Worm (Caenorhabditis elegans) whole organism, L1 larva: ENCODE measurements around the gene brd-1.

Experiments used
- C04F5.9 ChIP-seq: sonication (generic microtip); optimal IDR thresholded peaks from 2 replicates; lab custom pipeline; 2016; ENCODE audit warnings: missing genetic modification characterization, missing compliant biosample characterization
- C16A3.4 ChIP-seq: fragments of 150-350 bp; optimal IDR thresholded peaks from 2 replicates; lab custom pipeline; 2014; ENCODE audit warnings: missing biosample characterization, missing genetic modification characterization
- aha-1 ChIP-seq: fragments of 150-350 bp; optimal IDR thresholded peaks from 2 replicates; lab custom pipeline; 2014; ENCODE audit warnings: missing biosample characterization, missing genetic modification characterization
- alr-1 ChIP-seq: fragments of 200-800 bp; sonication (Bioruptor generic); optimal IDR thresholded peaks from 2 replicates; lab custom pipeline; 2018; ENCODE audit warnings: borderline replicate concordance, mild to moderate bottlenecking, missing genetic modification characterization, missing compliant biosample characterization
- aly-2 ChIP-seq: fragments of 150-350 bp; optimal IDR thresholded peaks from 2 replicates; lab custom pipeline; 2014; ENCODE audit warnings: missing biosample characterization, missing genetic modification characterization
- ama-1 ChIP-seq: fragments of 150-350 bp; optimal IDR thresholded peaks from 2 replicates; lab custom pipeline; 2014
- blmp-1 ChIP-seq: fragments of 150-350 bp; optimal IDR thresholded peaks from 2 replicates; lab custom pipeline; 2014; ENCODE audit warnings: missing biosample characterization, missing genetic modification characterization
- ceh-88 ChIP-seq: fragments of 200-800 bp; sonication (Bioruptor generic); IDR thresholded peaks from 2 replicates; pipeline ENCODE4 v1.3.6; 2022; ENCODE audit warnings: missing genetic modification characterization, missing compliant biosample characterization
- ceh-90 ChIP-seq: sonication (generic microtip); optimal IDR thresholded peaks from 2 replicates; lab custom pipeline; 2016; ENCODE audit warnings: missing genetic modification characterization, missing compliant biosample characterization
- dpl-1 ChIP-seq, 3 experiments: fragments of 150-350 bp in 2 of 3; sonication (generic microtip) in 1 of 3; optimal IDR thresholded peaks; 2 replicates each; lab custom pipeline; 2014 to 2017; ENCODE audit warnings: missing biosample characterization in 3 of 3, missing genetic modification characterization in 3 of 3, missing genetic modification reagents in 3 of 3
- dsc-1 ChIP-seq: sonication (generic microtip); optimal IDR thresholded peaks from 2 replicates; lab custom pipeline; 2016; ENCODE audit warnings: mild to moderate bottlenecking, missing genetic modification characterization, missing compliant biosample characterization
- efl-1 ChIP-seq, 4 experiments: fragments of 150-350 bp; optimal IDR thresholded peaks in 3 of 4; peaks in 1 of 4; 1 replicate in 1 of 4; 2 replicates in 3 of 4; lab custom pipeline; 2014; ENCODE audit warnings: missing biosample characterization in 2 of 4, missing genetic modification characterization in 2 of 4, missing genetic modification reagents in 2 of 4
- efl-3 ChIP-seq: fragments of 200-800 bp; sonication (Bioruptor generic); optimal IDR thresholded peaks from 2 replicates; lab custom pipeline; 2018; ENCODE audit warnings: mild to moderate bottlenecking, missing genetic modification characterization, missing compliant biosample characterization
- elt-3 ChIP-seq, 6 experiments: fragments of 150-350 bp in 1 of 6; sonication (generic microtip); optimal IDR thresholded peaks; 2 replicates each; lab custom pipeline; 2017 to 2018; ENCODE audit warnings: missing biosample characterization in 6 of 6, missing genetic modification characterization in 6 of 6, inconsistent platforms in 1 of 6
- ets-5 ChIP-seq: fragments of 200-800 bp; sonication (Bioruptor generic); IDR thresholded peaks from 2 replicates; pipeline ENCODE4 v1.3.6; 2022; ENCODE audit warnings: missing genetic modification characterization, missing compliant biosample characterization
- fkh-10 ChIP-seq: sonication (generic microtip); optimal IDR thresholded peaks from 2 replicates; lab custom pipeline; 2017; ENCODE audit warnings: missing biosample characterization, missing genetic modification reagents, missing genetic modification characterization
- grh-1 ChIP-seq: fragments of 200-800 bp; sonication (Bioruptor generic); IDR thresholded peaks from 2 replicates; pipeline ENCODE4 v1.3.6; 2022; ENCODE audit warnings: missing genetic modification reagents, missing genetic modification characterization, missing compliant biosample characterization
- hlh-17 ChIP-seq: fragments of 200-800 bp; sonication (Bioruptor generic); optimal IDR thresholded peaks from 2 replicates; lab custom pipeline; 2018; ENCODE audit warnings: missing genetic modification characterization, mild to moderate bottlenecking, missing compliant biosample characterization, moderate library complexity, borderline replicate concordance
- hpl-2 ChIP-seq: fragments of 150-350 bp; optimal IDR thresholded peaks from 2 replicates; lab custom pipeline; 2014; ENCODE audit warnings: missing biosample characterization, missing genetic modification reagents, missing genetic modification characterization
- jun-1 ChIP-seq: fragments of 150-350 bp; optimal IDR thresholded peaks from 2 replicates; lab custom pipeline; 2014; ENCODE audit warnings: missing biosample characterization, missing genetic modification reagents, missing genetic modification characterization
- lin-14 ChIP-seq: fragments of 200-800 bp; sonication (Bioruptor generic); optimal IDR thresholded peaks from 2 replicates; lab custom pipeline; 2018; ENCODE audit warnings: mild to moderate bottlenecking, missing genetic modification characterization, moderate library complexity, missing compliant biosample characterization
- lin-35 ChIP-seq, 2 experiments: fragments of 150-350 bp; optimal IDR thresholded peaks; 2 replicates each; lab custom pipeline; 2014; ENCODE audit warnings: missing biosample characterization in 2 of 2, missing genetic modification characterization in 2 of 2, missing genetic modification reagents in 2 of 2
- lsy-2 ChIP-seq, 2 experiments: fragments of 150-350 bp; optimal IDR thresholded peaks; 2 replicates each; lab custom pipeline; 2014; ENCODE audit warnings: missing biosample characterization in 2 of 2, missing genetic modification characterization in 2 of 2
- mab-9 ChIP-seq: fragments of 200-800 bp; sonication (Bioruptor generic); IDR thresholded peaks from 2 replicates; pipeline ENCODE4 v1.3.6; 2022; ENCODE audit warnings: missing genetic modification reagents, missing genetic modification characterization, missing compliant biosample characterization
- mdl-1 ChIP-seq, 2 experiments: fragments of 150-350 bp; optimal IDR thresholded peaks; 2 replicates each; lab custom pipeline; 2014 to 2017; ENCODE audit warnings: missing biosample characterization in 2 of 2, missing genetic modification characterization in 2 of 2, inconsistent platforms in 1 of 2
- mep-1 ChIP-seq: fragments of 150-350 bp; optimal IDR thresholded peaks from 2 replicates; lab custom pipeline; 2014; ENCODE audit warnings: missing biosample characterization, missing genetic modification characterization
- nhr-12 ChIP-seq: sonication (generic microtip); optimal IDR thresholded peaks from 2 replicates; lab custom pipeline; 2017; ENCODE audit warnings: missing biosample characterization, missing genetic modification characterization
- nhr-19 ChIP-seq: fragments of 200-800 bp; sonication (Bioruptor generic); conservative IDR thresholded peaks from 2 replicates; pipeline ENCODE4 v1.3.6; 2022; ENCODE audit warnings: missing genetic modification characterization, missing compliant biosample characterization
- nhr-20 ChIP-seq: sonication (generic microtip); optimal IDR thresholded peaks from 2 replicates; lab custom pipeline; 2016; ENCODE audit warnings: mild to moderate bottlenecking, missing genetic modification characterization, missing compliant biosample characterization
- nhr-28 ChIP-seq: fragments of 150-350 bp; optimal IDR thresholded peaks from 2 replicates; lab custom pipeline; 2014; ENCODE audit warnings: missing biosample characterization, missing genetic modification characterization
- nhr-47 ChIP-seq: sonication (generic microtip); optimal IDR thresholded peaks from 2 replicates; lab custom pipeline; 2016; ENCODE audit warnings: mild to moderate bottlenecking, missing genetic modification characterization, moderate library complexity, missing compliant biosample characterization
- nhr-71 ChIP-seq: sonication (generic microtip); optimal IDR thresholded peaks from 2 replicates; lab custom pipeline; 2016; ENCODE audit warnings: mild to moderate bottlenecking, missing genetic modification characterization, moderate library complexity, missing compliant biosample characterization
- nhr-77 ChIP-seq: fragments of 150-350 bp; optimal IDR thresholded peaks from 2 replicates; lab custom pipeline; 2014; ENCODE audit warnings: missing biosample characterization, missing genetic modification characterization
- nhr-85 ChIP-seq: sonication (generic microtip); peaks from one replicate; lab custom pipeline; 2016; ENCODE audit warnings: missing genetic modification characterization, inconsistent platforms, missing compliant biosample characterization
- pag-3 ChIP-seq: sonication (generic microtip); optimal IDR thresholded peaks from 2 replicates; lab custom pipeline; 2017; ENCODE audit warnings: missing genetic modification characterization, mild to moderate bottlenecking, missing compliant biosample characterization, antibody characterized with exemption, borderline replicate concordance; ENCODE audit not compliant: insufficient read depth
- pax-3 ChIP-seq: fragments of 200-800 bp; sonication (Bioruptor generic); optimal IDR thresholded peaks from 2 replicates; lab custom pipeline; 2018; ENCODE audit warnings: mild to moderate bottlenecking, missing genetic modification characterization, moderate library complexity, missing compliant biosample characterization
- rnt-1 ChIP-seq: sonication (generic microtip); optimal IDR thresholded peaks from 2 replicates; lab custom pipeline; 2016; ENCODE audit warnings: mild to moderate bottlenecking, missing genetic modification characterization, moderate library complexity, missing compliant biosample characterization
- skn-1 ChIP-seq: fragments of 150-350 bp; optimal IDR thresholded peaks from 2 replicates; lab custom pipeline; 2014; ENCODE audit warnings: missing biosample characterization, missing genetic modification characterization
- snpc-4 ChIP-seq: fragments of 150-350 bp; optimal IDR thresholded peaks from 2 replicates; lab custom pipeline; 2014; ENCODE audit warnings: missing biosample characterization, missing genetic modification characterization
- snu-23 ChIP-seq: sonication (generic microtip); optimal IDR thresholded peaks from 2 replicates; lab custom pipeline; 2016; ENCODE audit warnings: missing genetic modification characterization, missing compliant biosample characterization
- sox-4 ChIP-seq: sonication (generic microtip); optimal IDR thresholded peaks from 2 replicates; lab custom pipeline; 2016; ENCODE audit warnings: missing genetic modification characterization, missing compliant biosample characterization
- swsn-7 ChIP-seq: sonication (generic microtip); optimal IDR thresholded peaks from 2 replicates; lab custom pipeline; 2016; ENCODE audit warnings: missing genetic modification characterization, missing compliant biosample characterization
- tbx-2 ChIP-seq: sonication (generic microtip); optimal IDR thresholded peaks from 2 replicates; lab custom pipeline; 2016; ENCODE audit warnings: missing genetic modification characterization, missing compliant biosample characterization
- tlp-1 ChIP-seq: fragments of 150-350 bp; optimal IDR thresholded peaks from 2 replicates; lab custom pipeline; 2014; ENCODE audit warnings: missing biosample characterization, missing genetic modification characterization
- unc-130 ChIP-seq: fragments of 150-350 bp; optimal IDR thresholded peaks from 2 replicates; lab custom pipeline; 2017; ENCODE audit warnings: missing biosample characterization, missing genetic modification characterization, inconsistent platforms
- unc-30 ChIP-seq: sonication (generic microtip); optimal IDR thresholded peaks from 2 replicates; lab custom pipeline; 2017; ENCODE audit warnings: missing biosample characterization, missing genetic modification characterization
- vab-15 ChIP-seq: sonication (generic microtip); optimal IDR thresholded peaks from 2 replicates; lab custom pipeline; 2017; ENCODE audit warnings: missing genotype, mild to moderate bottlenecking, missing genetic modification characterization, missing compliant biosample characterization
- xbp-1 ChIP-seq: sonication (generic microtip); optimal IDR thresholded peaks from 2 replicates; lab custom pipeline; 2016; ENCODE audit warnings: missing genetic modification characterization, missing compliant biosample characterization
- zip-4 ChIP-seq: fragments of 200-800 bp; sonication (Bioruptor generic); optimal IDR thresholded peaks from 2 replicates; lab custom pipeline; 2018; ENCODE audit warnings: mild to moderate bottlenecking, missing genetic modification characterization, moderate library complexity, missing compliant biosample characterization

brd-1 gene

DNA sequence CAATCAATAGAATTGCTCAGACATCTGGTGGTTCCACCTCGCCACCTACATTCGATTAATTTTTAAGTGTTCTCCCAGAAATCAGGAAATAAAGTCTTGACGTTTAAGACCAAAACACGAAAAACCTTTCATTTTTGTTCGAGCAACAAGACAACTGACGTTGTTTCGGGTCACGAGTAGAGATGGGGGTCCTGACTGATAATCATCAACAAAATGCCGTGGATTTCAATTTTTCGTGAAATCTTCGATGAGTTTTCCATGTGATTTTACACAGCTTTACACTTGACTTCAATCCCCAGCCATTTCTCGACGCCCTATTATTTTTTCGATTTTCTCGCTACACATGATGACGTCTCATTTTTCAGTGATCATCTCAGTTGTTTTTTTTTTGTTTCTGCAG lies 18.2 kb downstream of the brd-1 start (continued):
- no peak for TF ChIP-seq fkh-10
- TF ChIP-seq snu-23 = peak; percentile 59
- TF ChIP-seq mep-1 (tag; lab: Kevin White, UChicago) = no peak
- TF ChIP-seq aly-2 (tag; lab: Kevin White, UChicago) = no peak
- no peak for TF ChIP-seq lin-35 (GFP tag; optimal IDR thresholded peaks at IDR 0.05; lab: Kevin White, UChicago)
- TF ChIP-seq swsn-7 (tag; lab: Kevin White, UChicago) = peak; percentile 8
- no peak for TF ChIP-seq pag-3
- no peak for TF ChIP-seq pax-3 (tag; lab: Kevin White, UChicago)
- no peak for TF ChIP-seq snpc-4 (tag; lab: Kevin White, UChicago)
- TF ChIP-seq dpl-1 (GFP tag; optimal IDR thresholded peaks at IDR 0.05; lab: Kevin White, UChicago) = no peak
- TF ChIP-seq nhr-47 (tag; lab: Kevin White, UChicago) = peak; percentile 9
- TF ChIP-seq efl-1 (optimal IDR thresholded peaks at IDR 0.05; lab: Kevin White, UChicago) = peak in 1 of 2 experiments; percentile 45
- TF ChIP-seq efl-1 (GFP tag; optimal IDR thresholded peaks at IDR 0.05 in 1 of 2; lab: Kevin White, UChicago) = peak in 1 of 2 experiments; percentile 58
- TF ChIP-seq nhr-28 (tag; lab: Kevin White, UChicago) = no peak
- peak; percentile 95 for TF ChIP-seq nhr-71 (tag; lab: Kevin White, UChicago)
- TF ChIP-seq vab-15 (tag; lab: Kevin White, UChicago) = no peak
- TF ChIP-seq ceh-88 (GFP tag; lab: Robert Waterston, UW) = no peak
- TF ChIP-seq sox-4 (tag; lab: Kevin White, UChicago) = no peak
- no peak for TF ChIP-seq ceh-90
- TF ChIP-seq ama-1 (lab: Kevin White, UChicago) = no peak
- no peak for TF ChIP-seq mab-9 (GFP tag; lab: Robert Waterston, UW)
- no peak for TF ChIP-seq jun-1 (tag; lab: Kevin White, UChicago)
- TF ChIP-seq grh-1 (GFP tag; lab: Robert Waterston, UW) = no peak
- peak; percentile 16 for TF ChIP-seq nhr-20 (tag; lab: Kevin White, UChicago)
- no peak for TF ChIP-seq tlp-1 (tag; lab: Kevin White, UChicago)
- no peak for TF ChIP-seq unc-30 (tag; lab: Kevin White, UChicago)
- no peak for TF ChIP-seq dsc-1 (tag; lab: Kevin White, UChicago)
- TF ChIP-seq aha-1 = no peak
- TF ChIP-seq nhr-85 (tag; lab: Kevin White, UChicago) = no peak
- TF ChIP-seq C16A3.4 (tag; lab: Kevin White, UChicago) = no peak

ce11 chrIII:6869996-6870395 lies 19.3 kb downstream of the brd-1 start, which contains the start of gene K04C2.8:
TSS of gene K04C2.8 (plus strand) at chrIII:6870296.
- TF ChIP-seq sox-4 (tag; lab: Kevin White, UChicago) = no peak
- no peak for TF ChIP-seq C04F5.9 (tag; lab: Kevin White, UChicago)
- no peak for TF ChIP-seq efl-3 (GFP tag; lab: Kevin White, UChicago)
- no peak for TF ChIP-seq nhr-71 (tag; lab: Kevin White, UChicago)
- TF ChIP-seq nhr-20 (tag; lab: Kevin White, UChicago) = no peak
- no peak for TF ChIP-seq mdl-1 (tag; optimal IDR thresholded peaks at IDR 0.05; lab: Kevin White, UChicago)

ce11 chrIII:6869268-6869667 lies 20.0 kb downstream of the brd-1 start, which contains the start of the genes cra-1 and kbp-1:
TSS of gene cra-1 (minus strand) at chrIII:6869460.
TSS of gene kbp-1 (plus strand) at chrIII:6869633.
- peak; percentile 14; the same call in 1 of the 2 replicates for TF ChIP-seq nhr-19
- TF ChIP-seq nhr-77 (tag; lab: Kevin White, UChicago) = peak; percentile 8
- TF ChIP-seq xbp-1 = peak; percentile 7
- TF ChIP-seq lsy-2 (tag; optimal IDR thresholded peaks at IDR 0.05; lab: Kevin White, UChicago) = peak; percentile 20 to 77
- TF ChIP-seq blmp-1 (tag; lab: Kevin White, UChicago) = peak; percentile 50
- peak; percentile 36 for TF ChIP-seq lin-14
- TF ChIP-seq zip-4 = no peak
- TF ChIP-seq hpl-2 (GFP tag; lab: Kevin White, UChicago) = no peak
- no peak for TF ChIP-seq ama-1 (lab: Kevin White, UChicago)
- TF ChIP-seq rnt-1 (tag; lab: Kevin White, UChicago) = peak; percentile 36
- TF ChIP-seq C16A3.4 (tag; lab: Kevin White, UChicago) = peak; percentile 53
- peak; percentile 81 to 91 (median 87) for TF ChIP-seq dpl-1 (GFP tag; optimal IDR thresholded peaks at IDR 0.05; lab: Kevin White, UChicago)
- TF ChIP-seq lin-35 (GFP tag; optimal IDR thresholded peaks at IDR 0.05; lab: Kevin White, UChicago) = peak; percentile 87 to 95
- peak in 1 of 6 experiments; percentile 33 for TF ChIP-seq elt-3 (tag; optimal IDR thresholded peaks at IDR 0.05; lab: Kevin White, UChicago)
- peak; percentile 26 for TF ChIP-seq unc-130 (tag; lab: Kevin White, UChicago)
- no peak for TF ChIP-seq alr-1
- peak; percentile 21 for TF ChIP-seq tbx-2 (tag; lab: Kevin White, UChicago)
- no peak for TF ChIP-seq nhr-12 (tag; lab: Kevin White, UChicago)
- no peak for TF ChIP-seq ets-5 (GFP tag; lab: Robert Waterston, UW)
- peak; percentile 55 for TF ChIP-seq mep-1 (tag; lab: Kevin White, UChicago)
- TF ChIP-seq skn-1 = peak; percentile 45
- TF ChIP-seq hlh-17 = no peak
- peak; percentile 43 for TF ChIP-seq snu-23
